Worm (Caenorhabditis elegans) whole organism, young adult: Measurements from ENCODE around the gene scl-1.

Experiments used
- B0035.1 ChIP-seq: sonication (generic microtip); optimal IDR thresholded peaks from 2 replicates; lab custom pipeline; 2016; ENCODE audit warnings: missing genetic modification characterization, mild to moderate bottlenecking, missing compliant biosample characterization, missing genotype, missing genetic modification reagents
- B0336.3 ChIP-seq: fragments of 200-800 bp; sonication (Bioruptor generic); IDR thresholded peaks from 2 replicates; pipeline ENCODE4 v1.3.6; 2022; ENCODE audit warnings: missing genetic modification characterization, missing compliant biosample characterization
- F49E8.2 ChIP-seq: sonication (generic microtip); optimal IDR thresholded peaks from 3 replicates; lab custom pipeline; 2017; ENCODE audit warnings: missing genetic modification characterization, mild to moderate bottlenecking, missing compliant biosample characterization, antibody characterized with exemption, moderate library complexity; ENCODE audit not compliant: insufficient read depth
- K12H6.12 ChIP-seq: fragments of 200-800 bp; sonication (Bioruptor generic); optimal IDR thresholded peaks from 2 replicates; lab custom pipeline; 2018; ENCODE audit warnings: mild to moderate bottlenecking, missing genetic modification characterization, missing compliant biosample characterization
- T26A5.8 ChIP-seq: sonication (generic microtip); optimal IDR thresholded peaks from 2 replicates; lab custom pipeline; 2016; ENCODE audit warnings: missing genetic modification characterization, missing compliant biosample characterization
- Y53F4B.3 ChIP-seq: fragments of 200-800 bp; sonication (Bioruptor generic); IDR thresholded peaks from 2 replicates; pipeline ENCODE4 v1.3.6; 2022; ENCODE audit warnings: missing genetic modification reagents, missing genetic modification characterization, missing compliant biosample characterization
- Y53G8AR.9 ChIP-seq: fragments of 200-800 bp; sonication (Bioruptor generic); conservative IDR thresholded peaks from 2 replicates; pipeline ENCODE4 v1.3.6; 2022; ENCODE audit warnings: missing genetic modification reagents, missing genetic modification characterization, missing compliant biosample characterization
- Y67H2A.10 ChIP-seq: fragments of 200-800 bp; sonication (Bioruptor generic); conservative IDR thresholded peaks from 2 replicates; pipeline ENCODE4 v1.3.6; 2022; ENCODE audit warnings: missing genetic modification reagents, missing genetic modification characterization, missing compliant biosample characterization
- aptf-3 ChIP-seq: fragments of 200-800 bp; sonication (Bioruptor generic); IDR thresholded peaks from 2 replicates; pipeline ENCODE4 v1.3.6; 2022; ENCODE audit warnings: missing genetic modification characterization, missing compliant biosample characterization
- athp-1 ChIP-seq: sonication (generic microtip); optimal IDR thresholded peaks from 2 replicates; lab custom pipeline; 2017; ENCODE audit warnings: mild to moderate bottlenecking, missing genetic modification characterization, missing compliant biosample characterization
- bed-2 ChIP-seq: fragments of 200-800 bp; sonication (Bioruptor generic); IDR thresholded peaks from 2 replicates; pipeline ENCODE4 v1.3.6; 2022; ENCODE audit warnings: missing genetic modification reagents, missing genetic modification characterization, missing compliant biosample characterization
- cebp-2 ChIP-seq: fragments of 200-800 bp; sonication (Bioruptor generic); IDR thresholded peaks from 2 replicates; pipeline ENCODE4 v1.3.6; 2022; ENCODE audit warnings: missing genetic modification characterization, missing compliant biosample characterization
- ceh-58 ChIP-seq: fragments of 200-800 bp; sonication (Bioruptor generic); IDR thresholded peaks from 2 replicates; pipeline ENCODE4 v1.3.6; 2022; ENCODE audit warnings: missing genetic modification characterization, missing compliant biosample characterization
- egl-18 ChIP-seq: fragments of 200-800 bp; sonication (Bioruptor generic); IDR thresholded peaks from 2 replicates; pipeline ENCODE4 v1.3.6; 2022; ENCODE audit warnings: missing genetic modification reagents, missing genetic modification characterization, missing compliant biosample characterization
- fkh-3 ChIP-seq: sonication (generic microtip); optimal IDR thresholded peaks from 2 replicates; lab custom pipeline; 2016; ENCODE audit warnings: mild to moderate bottlenecking, missing genetic modification characterization, missing compliant biosample characterization
- gei-17 ChIP-seq: fragments of 200-800 bp; sonication (Bioruptor generic); optimal IDR thresholded peaks from 2 replicates; lab custom pipeline; 2018; ENCODE audit warnings: mild to moderate bottlenecking, missing genetic modification characterization, missing compliant biosample characterization
- hmg-20 ChIP-seq: fragments of 200-800 bp; sonication (Bioruptor generic); IDR thresholded peaks from 2 replicates; pipeline ENCODE4 v1.3.6; 2022; ENCODE audit warnings: missing genetic modification reagents, missing genetic modification characterization, missing compliant biosample characterization
- lag-1 ChIP-seq: fragments of 200-800 bp; sonication (Bioruptor generic); IDR thresholded peaks from 2 replicates; pipeline ENCODE4 v1.3.6; 2022; ENCODE audit warnings: missing genetic modification reagents, missing genetic modification characterization, missing compliant biosample characterization
- lin-26 ChIP-seq: fragments of 200-800 bp; sonication (Bioruptor generic); IDR thresholded peaks from 2 replicates; pipeline ENCODE4 v1.3.6; 2022; ENCODE audit warnings: missing genetic modification reagents, missing genetic modification characterization, missing compliant biosample characterization
- lin-35 ChIP-seq, 3 experiments: fragments of 150-350 bp in 2 of 3; sonication (generic microtip) in 1 of 3; optimal IDR thresholded peaks; 2 replicates each; lab custom pipeline; 2014 to 2018; ENCODE audit warnings: missing biosample characterization in 3 of 3, missing genetic modification characterization in 3 of 3, missing genetic modification reagents in 3 of 3
- lir-1 ChIP-seq: fragments of 200-800 bp; sonication (Bioruptor generic); conservative IDR thresholded peaks from 2 replicates; pipeline ENCODE4 v1.3.6; 2022; ENCODE audit warnings: missing genetic modification reagents, missing genetic modification characterization, missing compliant biosample characterization
- lsy-27 ChIP-seq: sonication (generic microtip); optimal IDR thresholded peaks from 2 replicates; lab custom pipeline; 2017; ENCODE audit warnings: missing genetic modification characterization, mild to moderate bottlenecking, missing compliant biosample characterization, antibody characterized with exemption, missing genotype, borderline replicate concordance; ENCODE audit not compliant: insufficient read depth
- madf-6 ChIP-seq: fragments of 200-800 bp; sonication (Bioruptor generic); IDR thresholded peaks from 2 replicates; pipeline ENCODE4 v1.3.6; 2022; ENCODE audit warnings: missing genetic modification reagents, missing genetic modification characterization, missing compliant biosample characterization
- madf-8 ChIP-seq: fragments of 200-800 bp; sonication (Bioruptor generic); conservative IDR thresholded peaks from 2 replicates; pipeline ENCODE4 v1.3.6; 2022; ENCODE audit warnings: missing genetic modification reagents, missing genetic modification characterization, missing compliant biosample characterization
- sdz-38 ChIP-seq: sonication (generic microtip); optimal IDR thresholded peaks from 2 replicates; lab custom pipeline; 2016; ENCODE audit warnings: missing genotype, missing genetic modification characterization, missing compliant biosample characterization
- sea-2 ChIP-seq: fragments of 200-800 bp; sonication (Bioruptor generic); IDR thresholded peaks from 2 replicates; pipeline ENCODE4 v1.3.6; 2022; ENCODE audit warnings: missing genetic modification characterization, missing compliant biosample characterization
- snpc-1.3 ChIP-seq: sonication (generic microtip); optimal IDR thresholded peaks from 2 replicates; lab custom pipeline; 2017; ENCODE audit warnings: missing genetic modification characterization, mild to moderate bottlenecking, missing compliant biosample characterization, antibody characterized with exemption, moderate library complexity, missing genotype, missing genetic modification reagents; ENCODE audit not compliant: insufficient read depth
- sptf-2 ChIP-seq: fragments of 200-800 bp; sonication (Bioruptor generic); optimal IDR thresholded peaks from 2 replicates; lab custom pipeline; 2018; ENCODE audit warnings: mild to moderate bottlenecking, missing genetic modification characterization, missing compliant biosample characterization
- tlf-1 ChIP-seq: fragments of 200-800 bp; sonication (Bioruptor generic); optimal IDR thresholded peaks from 2 replicates; lab custom pipeline; 2018; ENCODE audit warnings: mild to moderate bottlenecking, missing genetic modification characterization, missing compliant biosample characterization
- unc-130 ChIP-seq: sonication (generic microtip); optimal IDR thresholded peaks from 2 replicates; lab custom pipeline; 2016; ENCODE audit warnings: missing genetic modification reagents, missing genetic modification characterization, missing compliant biosample characterization
- unc-62 ChIP-seq: fragments of 150-350 bp; optimal IDR thresholded peaks from 2 replicates; lab custom pipeline; 2014; ENCODE audit warnings: missing biosample characterization, missing genetic modification reagents, missing genetic modification characterization
- zfh-2 ChIP-seq: fragments of 200-800 bp; sonication (Bioruptor generic); conservative IDR thresholded peaks from 2 replicates; pipeline ENCODE4 v1.3.6; 2022; ENCODE audit warnings: missing genetic modification reagents, missing genetic modification characterization, missing compliant biosample characterization
- ztf-18 ChIP-seq: sonication (generic microtip); optimal IDR thresholded peaks from 2 replicates; lab custom pipeline; 2016; ENCODE audit warnings: missing genotype, mild to moderate bottlenecking, missing genetic modification characterization, missing compliant biosample characterization
- ztf-28 ChIP-seq: fragments of 200-800 bp; sonication (Bioruptor generic); IDR thresholded peaks from 2 replicates; pipeline ENCODE4 v1.3.6; 2022; ENCODE audit warnings: missing genetic modification reagents, missing genetic modification characterization, missing compliant biosample characterization
- ztf-6 ChIP-seq: fragments of 200-800 bp; sonication (Bioruptor generic); IDR thresholded peaks from 2 replicates; pipeline ENCODE4 v1.3.6; 2022; ENCODE audit warnings: missing genetic modification reagents, missing genetic modification characterization, missing compliant biosample characterization

Gene scl-1

ce11 chrIV:13028746-13029673 is 27.1 kb upstream of the scl-1 start (continued):
- TF ChIP-seq ztf-6 (GFP tag; lab: Robert Waterston, UW), result no peak
- TF ChIP-seq snpc-1.3 (tag; lab: Kevin White, UChicago), result no peak
- TF ChIP-seq lin-35 (GFP tag; optimal IDR thresholded peaks at IDR 0.05; lab: Kevin White, UChicago), result peak in 1 of 3 experiments; percentile 67
- no peak for TF ChIP-seq sptf-2 (GFP tag; lab: Kevin White, UChicago)

- no peak for TF ChIP-seq Y53F4B.3
- peak; percentile 65 for TF ChIP-seq zfh-2 (GFP tag; lab: Robert Waterston, UW)
- peak; percentile 36; the same call in 1 of the 2 replicates for TF ChIP-seq B0336.3 (GFP tag; lab: Robert Waterston, UW)
- TF ChIP-seq unc-62 (GFP tag; lab: Kevin White, UChicago), result no peak
- TF ChIP-seq cebp-2 (GFP tag; lab: Robert Waterston, UW), result 0 out of 2 replicates have a peak, but pooled peaks have one; percentile 59
- no peak for TF ChIP-seq T26A5.8 (tag; lab: Kevin White, UChicago)
- TF ChIP-seq athp-1, result no peak
- no peak for TF ChIP-seq madf-8
- no peak for TF ChIP-seq hmg-20
- no peak for TF ChIP-seq K12H6.12 (tag; lab: Kevin White, UChicago)
- TF ChIP-seq, all 124 proteins: peak for 3
Observed at ce11 chrIV:13029674-13030466, 26.3 kb upstream of the scl-1 start.

ce11 chrIV:13030467-13031299 is 25.4 kb upstream of the scl-1 start:
- TF ChIP-seq zfh-2 (GFP tag; lab: Robert Waterston, UW), result peak; percentile 38; the same call in 1 of the 2 replicates
- no peak for TF ChIP-seq gei-17 (GFP tag; lab: Kevin White, UChicago)
- TF ChIP-seq tlf-1 (GFP tag; lab: Kevin White, UChicago), result no peak
- TF ChIP-seq lag-1 (GFP tag; lab: Robert Waterston, UW), result no peak
- TF ChIP-seq lsy-27 (tag; lab: Kevin White, UChicago), result no peak
- no peak for TF ChIP-seq fkh-3 (tag; lab: Kevin White, UChicago)
- no peak for TF ChIP-seq ceh-58
- no peak for TF ChIP-seq lin-26 (GFP tag; lab: Robert Waterston, UW)
- TF ChIP-seq ztf-18 (tag; lab: Kevin White, UChicago), result peak; percentile 2
- no peak for TF ChIP-seq bed-2
- TF ChIP-seq sdz-38 (tag; lab: Kevin White, UChicago), result no peak
- no peak for TF ChIP-seq F49E8.2 (tag; lab: Kevin White, UChicago)
- TF ChIP-seq Y53G8AR.9, result 0 out of 2 replicates have a peak, but pooled peaks have one; percentile 20
- TF ChIP-seq egl-18, result no peak
- TF ChIP-seq B0035.1 (tag; lab: Kevin White, UChicago), result no peak
- TF ChIP-seq sea-2 (GFP tag; lab: Robert Waterston, UW), result no peak
- TF ChIP-seq madf-6 (GFP tag; lab: Robert Waterston, UW), result 0 out of 2 replicates have a peak, but pooled peaks have one; percentile 9
- TF ChIP-seq unc-130 (GFP tag; lab: Kevin White, UChicago), result no peak
- TF ChIP-seq ztf-28 (GFP tag; lab: Robert Waterston, UW), result no peak
- no peak for TF ChIP-seq lir-1 (GFP tag; lab: Robert Waterston, UW)
- no peak for TF ChIP-seq aptf-3
- no peak for TF ChIP-seq ztf-6 (GFP tag; lab: Robert Waterston, UW)
- TF ChIP-seq Y67H2A.10 (GFP tag; lab: Robert Waterston, UW), result no peak
